Fruit fly (Drosophila melanogaster) Kc167 (cell line): Measurements from ENCODE around the gene sba.

ENCODE experiments used
- Myc ChIP-seq: fragments of >200 bp; optimal IDR thresholded peaks from 2 replicates; lab custom pipeline; 2017; ENCODE audit warnings: missing external identifiers
- Sin3A ChIP-seq: fragments of >200 bp; optimal IDR thresholded peaks from 2 replicates; lab custom pipeline; 2018; ENCODE audit warnings: missing external identifiers
- h ChIP-seq: fragments of >200 bp; optimal IDR thresholded peaks from 3 replicates; lab custom pipeline; 2018; ENCODE audit warnings: missing external identifiers
- insv ChIP-seq: fragments of >200 bp; optimal IDR thresholded peaks from 3 replicates; lab custom pipeline; 2018; ENCODE audit warnings: missing external identifiers
- psq ChIP-seq: fragments of >200 bp; optimal IDR thresholded peaks from 2 replicates; lab custom pipeline; 2017; ENCODE audit warnings: missing external identifiers
- ttk ChIP-seq: sonication (Bioruptor generic); optimal IDR thresholded peaks from 2 replicates; lab custom pipeline; 2017; ENCODE audit warnings: missing external identifiers

DNA sequence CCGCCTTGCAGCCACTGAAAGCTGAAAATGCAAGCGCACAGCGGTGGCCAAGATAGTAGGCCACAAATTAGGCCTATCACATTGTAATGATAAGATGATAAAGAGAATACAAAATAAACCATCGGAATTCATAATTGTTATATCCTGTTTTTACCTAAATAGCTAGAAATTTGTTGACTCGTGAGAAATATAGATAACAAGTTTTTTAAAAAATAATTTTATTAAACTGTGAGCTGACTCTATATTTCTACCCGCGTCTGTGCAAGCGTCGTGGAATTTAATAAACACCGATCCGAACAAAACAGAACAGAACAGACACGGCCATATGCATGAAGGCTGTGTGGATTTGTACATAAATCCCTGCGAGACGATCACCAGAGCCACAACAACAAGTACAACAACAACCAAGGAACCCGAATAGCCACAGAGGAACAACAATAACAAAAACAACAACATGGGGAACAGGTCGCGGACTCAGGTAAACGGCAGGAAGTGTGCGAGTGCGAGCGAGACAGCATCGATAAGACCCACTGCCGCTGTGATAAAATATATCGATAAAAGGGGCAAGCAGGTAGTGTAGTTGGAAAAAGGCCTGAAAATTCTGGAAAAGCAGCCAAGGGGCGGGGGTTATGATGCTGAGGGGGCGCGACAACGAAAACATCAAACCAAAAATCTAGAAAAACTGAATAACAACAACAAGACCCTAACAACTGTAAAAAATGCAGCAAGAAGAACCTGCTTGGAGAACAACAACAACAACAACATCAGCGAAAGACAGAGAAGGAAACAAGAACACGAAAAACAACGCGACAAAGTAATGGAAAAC is 36.3 kb downstream of the sba start:
- TF ChIP-seq ttk (lab: Kevin White, UChicago) (no peak), h (lab: Kevin White, UChicago) (no peak), Myc (lab: Kevin White, UChicago) (no peak), insv (lab: Kevin White, UChicago) (no peak), psq (no peak), Sin3A (lab: Kevin White, UChicago) (no peak)
